Fruit fly (Drosophila melanogaster): ENCODE results near the gene CG14011.

CG14011 gene

DNA sequence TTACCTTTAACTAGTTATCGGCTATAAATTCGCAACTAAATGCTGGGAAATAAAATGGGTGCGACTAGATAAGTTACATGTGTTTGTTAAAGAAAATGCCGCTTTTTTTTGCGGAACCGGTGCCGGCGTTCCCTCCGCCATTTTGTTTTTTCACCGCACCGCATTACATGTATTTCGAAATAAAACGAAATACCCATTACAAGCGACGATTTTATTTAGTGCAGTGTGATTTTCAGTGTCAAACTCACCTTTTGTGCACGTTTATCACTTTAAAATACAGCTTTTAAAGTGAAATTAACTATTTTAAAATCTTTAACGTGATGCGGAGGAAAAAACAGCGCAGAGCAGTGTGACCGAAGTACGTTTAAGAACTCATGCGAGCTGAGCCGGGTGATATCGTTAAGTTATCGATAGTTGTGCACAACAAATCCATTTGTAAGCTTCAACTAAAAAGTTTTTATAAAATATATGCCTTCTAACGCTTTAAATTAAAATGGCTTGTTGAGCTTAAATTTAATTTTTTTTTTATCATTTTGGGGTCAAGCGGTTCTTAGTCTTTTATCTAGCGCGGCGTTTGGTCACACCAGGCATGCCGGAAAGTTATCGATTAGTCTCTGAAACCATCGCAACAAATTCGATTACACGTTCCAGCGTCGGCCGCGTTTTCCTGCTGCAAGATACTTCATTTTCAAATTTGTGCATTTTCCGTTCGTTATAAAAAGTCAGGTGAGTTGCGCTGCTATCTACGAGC, 38.8 kb downstream of the CG14011 start, which contains the start of the genes Hel25E and Lam:
Gene Hel25E, minus strand, starts transcription at position 380 of the 751 bp plus-strand sequence.
Gene Lam, plus strand, starts transcription at position 546 of the 751 bp plus-strand sequence.
- TF ChIP-seq Hr39 (GFP tag; optimal IDR thresholded peaks at IDR 0.05): no peak
- peak; percentile 10 for TF ChIP-seq CG3032 (tag; optimal IDR thresholded peaks at IDR 0.05)
- TF ChIP-seq CG15336 (GFP tag; IDR thresholded peaks at IDR 0.05): 0 out of 2 replicates have a peak, but pooled peaks have one; percentile 9
- TF ChIP-seq Met (GFP tag; optimal IDR thresholded peaks at IDR 0.05): no peak

dm6 chr2L:5539034-5539433, 41.9 kb downstream of the CG14011 start, which contains the start of gene CG14015:
TSS of gene CG14015 (minus strand) at chr2L:5539196.
- TF ChIP-seq CG11762 (GFP tag; optimal IDR thresholded peaks at IDR 0.05; ENCODE audit: insufficient read depth) (no peak), CG31627 (GFP tag; optimal IDR thresholded peaks at IDR 0.05) (no peak), topi (GFP tag; optimal IDR thresholded peaks at IDR 0.05) (no peak), Sox14 (GFP tag; optimal IDR thresholded peaks at IDR 0.05) (no peak), CG8319 (GFP tag; optimal IDR thresholded peaks at IDR 0.05) (no peak), esn (GFP tag; optimal IDR thresholded peaks at IDR 0.05) (no peak), CG6854 (GFP tag; optimal IDR thresholded peaks at IDR 0.05) (no peak), Hr39 (GFP tag; optimal IDR thresholded peaks at IDR 0.05) (no peak), CG10669 (GFP tag; optimal IDR thresholded peaks at IDR 0.05) (no peak), Smox (GFP tag; optimal IDR thresholded peaks at IDR 0.05) (no peak), Eip93F (GFP tag; optimal IDR thresholded peaks at IDR 0.05) (no peak), CG7368 (GFP tag; optimal IDR thresholded peaks at IDR 0.05) (no peak)

dm6 chr2L:5537063-5537462, 43.9 kb downstream of the CG14011 start:
- no peak for TF ChIP-seq CG11902 (GFP tag; optimal IDR thresholded peaks at IDR 0.05)
- no peak for TF ChIP-seq spab (GFP tag; optimal IDR thresholded peaks at IDR 0.05)
- no peak for TF ChIP-seq dsx (GFP tag; optimal IDR thresholded peaks at IDR 0.05; ENCODE audit: poor library complexity, severe bottlenecking)
- TF ChIP-seq Blimp-1 (GFP tag; optimal IDR thresholded peaks at IDR 0.05): no peak
- no peak for TF ChIP-seq CG8119 (GFP tag; IDR thresholded peaks at IDR 0.05)
- no peak for TF ChIP-seq CG6163 (GFP tag; IDR thresholded peaks at IDR 0.05)
- TF ChIP-seq Hr39 (GFP tag; optimal IDR thresholded peaks at IDR 0.05): no peak
- no peak for TF ChIP-seq CG3919 (GFP tag; optimal IDR thresholded peaks at IDR 0.05)
- TF ChIP-seq CG7368 (GFP tag; optimal IDR thresholded peaks at IDR 0.05): no peak
- no peak for TF ChIP-seq acj6 (GFP tag; optimal IDR thresholded peaks at IDR 0.05)
- no peak for TF ChIP-seq esn (GFP tag; optimal IDR thresholded peaks at IDR 0.05)
- no peak for TF ChIP-seq vri (GFP tag; optimal IDR thresholded peaks at IDR 0.05)

dm6 chr2L:5536658-5537057, 44.3 kb downstream of the CG14011 start, which contains the start of gene tomb:
TSS of gene tomb (minus strand) at chr2L:5536758.
- no peak for TF ChIP-seq CG1621 (tag; optimal IDR thresholded peaks at IDR 0.05)
- no peak for TF ChIP-seq CG4318 (GFP tag; optimal IDR thresholded peaks at IDR 0.05)
- no peak for TF ChIP-seq Hr4 (GFP tag; optimal IDR thresholded peaks at IDR 0.05)
- TF ChIP-seq Sox14 (GFP tag; optimal IDR thresholded peaks at IDR 0.05): no peak
- no peak for TF ChIP-seq fd85E (GFP tag; optimal IDR thresholded peaks at IDR 0.05)
- no peak for TF ChIP-seq CG31627 (GFP tag; optimal IDR thresholded peaks at IDR 0.05)
- no peak for TF ChIP-seq eg (GFP tag; IDR thresholded peaks at IDR 0.05)
- no peak for TF ChIP-seq vri (GFP tag; optimal IDR thresholded peaks at IDR 0.05)
- TF ChIP-seq CG32006 (GFP tag; optimal IDR thresholded peaks at IDR 0.05): no peak
- TF ChIP-seq net (GFP tag; optimal IDR thresholded peaks at IDR 0.05): no peak
- TF ChIP-seq fd59A (GFP tag; optimal IDR thresholded peaks at IDR 0.05): no peak
- no peak for TF ChIP-seq CG10631 (GFP tag; optimal IDR thresholded peaks at IDR 0.05)
